Worm (Caenorhabditis elegans): ENCODE results near the gene Y38F2AR.10.

DNA sequence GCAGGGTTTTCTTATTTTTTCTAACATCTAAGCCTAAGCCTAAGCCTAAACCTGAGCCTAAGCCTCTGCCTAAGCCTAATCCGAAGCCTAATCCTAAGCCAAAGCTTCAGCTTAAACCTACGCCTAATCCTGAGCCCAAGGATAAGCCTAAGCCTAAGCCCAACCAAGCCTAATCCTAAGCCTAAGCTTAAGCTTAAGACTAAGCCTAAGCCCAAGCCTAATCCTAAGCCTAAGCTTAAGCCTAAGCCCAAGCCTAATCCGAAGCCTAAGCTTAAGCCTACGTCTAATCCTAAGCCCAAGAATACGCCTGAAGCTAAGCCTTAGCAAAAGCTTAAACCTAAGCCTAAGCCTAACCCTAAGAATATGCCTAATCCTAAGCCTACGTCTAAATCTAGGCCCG, 4.1 kb upstream of the Y38F2AR.10 start:
- TF ChIP-seq nhr-12 (tag; optimal IDR thresholded peaks at IDR 0.05) (no peak), peb-1 (tag; optimal IDR thresholded peaks at IDR 0.05) (no peak), mdl-1 (tag; optimal IDR thresholded peaks at IDR 0.05) (no peak), lin-39 (tag; optimal IDR thresholded peaks at IDR 0.05) (no peak), unc-39 (tag; optimal IDR thresholded peaks at IDR 0.05) (no peak), nhr-25 (tag; optimal IDR thresholded peaks at IDR 0.05) (no peak), unc-62 (GFP tag; optimal IDR thresholded peaks at IDR 0.05) (no peak), lin-13 (GFP tag; optimal IDR thresholded peaks at IDR 0.05) (no peak), skn-1 (tag; optimal IDR thresholded peaks at IDR 0.05) (no peak), aly-2 (tag; optimal IDR thresholded peaks at IDR 0.05) (no peak), nhr-237 (tag; optimal IDR thresholded peaks at IDR 0.05) (no peak), nhr-11 (tag; optimal IDR thresholded peaks at IDR 0.05) (no peak), sma-3 (GFP tag; optimal IDR thresholded peaks at IDR 0.05) (no peak), elt-3 (tag; optimal IDR thresholded peaks at IDR 0.05) (no peak)

Measured in whole organism, L2 larva.